Worm (Caenorhabditis elegans): Measurements from ENCODE around the gene F42D1.4.

The F42D1.4 gene

DNA sequence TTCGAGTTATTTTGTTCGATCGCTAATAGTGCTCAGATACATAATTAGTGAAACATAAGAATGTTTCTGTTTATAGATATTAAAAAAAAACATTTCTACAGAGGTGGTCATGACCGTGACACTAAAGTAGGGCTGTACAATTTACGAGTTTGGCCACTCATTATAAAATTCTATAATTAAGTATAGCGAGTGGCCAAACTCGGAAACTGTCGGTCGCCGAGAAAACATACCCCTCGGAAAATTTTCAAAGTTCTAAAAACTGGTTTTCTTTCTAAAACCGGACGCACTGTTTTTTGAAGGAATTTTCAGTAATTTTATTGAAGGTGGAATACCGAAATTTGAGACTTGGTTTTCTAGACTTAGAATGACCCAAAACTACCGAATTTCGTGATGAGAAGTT lies 1.3 kb upstream of the F42D1.4 start:
- no peak for TF ChIP-seq pat-9 (tag; optimal IDR thresholded peaks at IDR 0.05)
- no peak for TF ChIP-seq K09A11.1 (tag; optimal IDR thresholded peaks at IDR 0.05; ENCODE audit: insufficient read depth)
- TF ChIP-seq nfya-1 (tag; optimal IDR thresholded peaks at IDR 0.05) = no peak
- TF ChIP-seq ref-2 (tag; optimal IDR thresholded peaks at IDR 0.05) = no peak
- no peak for TF ChIP-seq odd-2 (tag; optimal IDR thresholded peaks at IDR 0.05)
- TF ChIP-seq hlh-6 (tag; optimal IDR thresholded peaks at IDR 0.05) = no peak
- TF ChIP-seq pha-2 (tag; optimal IDR thresholded peaks at IDR 0.05) = no peak
- no peak for TF ChIP-seq pha-4 (tag; optimal IDR thresholded peaks at IDR 0.05)
- TF ChIP-seq ets-4 (tag; optimal IDR thresholded peaks at IDR 0.05) = no peak
- TF ChIP-seq ceh-9 (tag; optimal IDR thresholded peaks at IDR 0.05) = no peak
- no peak for TF ChIP-seq ceh-22 (tag; optimal IDR thresholded peaks at IDR 0.05)
- TF ChIP-seq elt-2 (tag; optimal IDR thresholded peaks at IDR 0.05) = no peak
- no peak for TF ChIP-seq fkh-10 (GFP tag; optimal IDR thresholded peaks at IDR 0.05)
- no peak for TF ChIP-seq pax-1 (tag; optimal IDR thresholded peaks at IDR 0.05)
- TF ChIP-seq ttx-3 (tag; optimal IDR thresholded peaks at IDR 0.05) = no peak
- no peak for TF ChIP-seq tbx-7 (tag; optimal IDR thresholded peaks at IDR 0.05)
- TF ChIP-seq zip-5 (tag; optimal IDR thresholded peaks at IDR 0.05) = no peak
- no peak for TF ChIP-seq unc-3 (GFP tag; conservative IDR thresholded peaks at IDR 0.05)
- no peak for TF ChIP-seq unc-3 (tag; optimal IDR thresholded peaks at IDR 0.05)

ce11 chrX:14808796-14809195 lies 1.8 kb downstream of the F42D1.4 start:
- no peak for TF ChIP-seq ref-2 (tag; optimal IDR thresholded peaks at IDR 0.05)

DNA sequence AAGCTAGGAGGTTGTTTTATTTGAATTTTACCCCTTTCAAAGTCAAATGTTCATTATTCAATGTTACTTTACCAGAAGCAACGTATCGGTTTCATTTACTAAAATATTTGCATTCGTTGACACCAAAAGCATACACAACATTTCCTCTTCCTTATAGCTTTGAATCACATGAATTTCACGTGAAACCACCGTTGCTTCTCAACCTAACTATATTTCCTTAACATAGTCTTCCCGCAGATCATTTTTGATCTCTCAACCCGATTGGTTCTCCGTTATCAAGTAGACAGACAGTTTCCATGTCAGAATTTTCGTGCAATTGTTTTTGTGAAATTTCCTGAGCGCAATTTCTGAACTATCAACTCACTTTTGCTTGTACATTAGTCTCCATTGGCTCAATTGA lies 2.9 kb downstream of the F42D1.4 start:
- TF ChIP-seq che-1 (tag; optimal IDR thresholded peaks at IDR 0.05) (no peak), pqm-1 (tag; optimal IDR thresholded peaks at IDR 0.05) (no peak), dve-1 (tag; optimal IDR thresholded peaks at IDR 0.05) (no peak), dmd-4 (tag; optimal IDR thresholded peaks at IDR 0.05; ENCODE audit: borderline replicate concordance) (no peak), pat-9 (tag; optimal IDR thresholded peaks at IDR 0.05) (no peak), gmeb-2 (tag; optimal IDR thresholded peaks at IDR 0.05) (no peak), ceh-30 (tag; optimal IDR thresholded peaks at IDR 0.05) (no peak), sdc-2 (tag; optimal IDR thresholded peaks at IDR 0.05) (no peak), pha-2 (tag; optimal IDR thresholded peaks at IDR 0.05) (no peak), T23F11.4 (GFP tag; optimal IDR thresholded peaks at IDR 0.05) (no peak), lim-6 (tag; optimal IDR thresholded peaks at IDR 0.05) (no peak), F13H6.1 (tag; optimal IDR thresholded peaks at IDR 0.05) (no peak), hlh-15 (tag; optimal IDR thresholded peaks at IDR 0.05) (no peak), sox-2 (GFP tag; IDR thresholded peaks at IDR 0.05) (no peak), tbx-7 (tag; optimal IDR thresholded peaks at IDR 0.05) (no peak), ceh-24 (tag; optimal IDR thresholded peaks at IDR 0.05) (no peak), unc-3 (GFP tag; conservative IDR thresholded peaks at IDR 0.05) (no peak), unc-3 (tag; optimal IDR thresholded peaks at IDR 0.05) (no peak), ahr-1 (tag; optimal IDR thresholded peaks at IDR 0.05) (no peak), pax-1 (tag; optimal IDR thresholded peaks at IDR 0.05) (no peak), rnt-1 (tag; optimal IDR thresholded peaks at IDR 0.05) (no peak)

DNA sequence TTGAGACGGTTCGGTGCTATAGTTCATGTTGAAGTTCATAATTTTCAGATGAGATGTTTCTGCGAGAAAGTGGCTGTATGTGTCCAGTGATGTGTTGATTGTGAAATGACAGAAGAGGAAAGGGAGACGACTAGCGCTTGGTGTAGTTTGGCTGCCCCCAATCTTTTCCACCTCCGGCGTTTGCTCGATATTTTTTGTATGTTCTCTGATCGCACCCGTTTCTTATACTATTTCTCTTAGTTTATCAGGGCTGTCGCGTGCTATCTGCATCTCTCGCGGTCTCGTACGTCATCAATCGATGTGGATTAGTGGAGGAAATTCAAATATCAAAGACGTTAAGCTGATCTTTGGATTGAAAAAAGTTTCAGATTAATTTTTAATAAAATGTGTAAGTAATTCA lies 3.7 kb downstream of the F42D1.4 start, which contains the start of gene atf-4:
atf-4 (minus strand) TSS at position 93 of the 400 bp plus-strand sequence.
- TF ChIP-seq K09A11.1 (tag; optimal IDR thresholded peaks at IDR 0.05; ENCODE audit: insufficient read depth) (no peak), Y22D7AL.16 (tag; optimal IDR thresholded peaks at IDR 0.05) (no peak), ref-2 (tag; optimal IDR thresholded peaks at IDR 0.05) (no peak), syd-9 (tag; optimal IDR thresholded peaks at IDR 0.05) (no peak), pha-2 (tag; optimal IDR thresholded peaks at IDR 0.05) (no peak), unc-55 (GFP tag; optimal IDR thresholded peaks at IDR 0.05) (peak; percentile 58), elt-2 (tag; optimal IDR thresholded peaks at IDR 0.05) (peak; percentile 50), dmd-4 (tag; optimal IDR thresholded peaks at IDR 0.05; ENCODE audit: borderline replicate concordance) (no peak), gmeb-2 (tag; optimal IDR thresholded peaks at IDR 0.05) (no peak), ceh-9 (tag; optimal IDR thresholded peaks at IDR 0.05) (no peak), zip-5 (tag; optimal IDR thresholded peaks at IDR 0.05) (no peak), tbx-7 (tag; optimal IDR thresholded peaks at IDR 0.05) (no peak), pros-1 (tag; optimal IDR thresholded peaks at IDR 0.05) (no peak), unc-3 (GFP tag; conservative IDR thresholded peaks at IDR 0.05) (no peak), unc-3 (tag; optimal IDR thresholded peaks at IDR 0.05) (no peak), pha-4 (tag; optimal IDR thresholded peaks at IDR 0.05) (no peak), che-1 (tag; optimal IDR thresholded peaks at IDR 0.05) (no peak), nfya-1 (tag; optimal IDR thresholded peaks at IDR 0.05) (peak; percentile 13), dve-1 (tag; optimal IDR thresholded peaks at IDR 0.05) (peak; percentile 8), hlh-15 (tag; optimal IDR thresholded peaks at IDR 0.05) (no peak), sdc-2 (tag; optimal IDR thresholded peaks at IDR 0.05) (peak; percentile 73), unc-86 (tag; optimal IDR thresholded peaks at IDR 0.05) (no peak), lim-6 (tag; optimal IDR thresholded peaks at IDR 0.05) (no peak)
